Fruit fly (Drosophila melanogaster): Measurements from ENCODE around the gene Dd.

The Dd gene

DNA sequence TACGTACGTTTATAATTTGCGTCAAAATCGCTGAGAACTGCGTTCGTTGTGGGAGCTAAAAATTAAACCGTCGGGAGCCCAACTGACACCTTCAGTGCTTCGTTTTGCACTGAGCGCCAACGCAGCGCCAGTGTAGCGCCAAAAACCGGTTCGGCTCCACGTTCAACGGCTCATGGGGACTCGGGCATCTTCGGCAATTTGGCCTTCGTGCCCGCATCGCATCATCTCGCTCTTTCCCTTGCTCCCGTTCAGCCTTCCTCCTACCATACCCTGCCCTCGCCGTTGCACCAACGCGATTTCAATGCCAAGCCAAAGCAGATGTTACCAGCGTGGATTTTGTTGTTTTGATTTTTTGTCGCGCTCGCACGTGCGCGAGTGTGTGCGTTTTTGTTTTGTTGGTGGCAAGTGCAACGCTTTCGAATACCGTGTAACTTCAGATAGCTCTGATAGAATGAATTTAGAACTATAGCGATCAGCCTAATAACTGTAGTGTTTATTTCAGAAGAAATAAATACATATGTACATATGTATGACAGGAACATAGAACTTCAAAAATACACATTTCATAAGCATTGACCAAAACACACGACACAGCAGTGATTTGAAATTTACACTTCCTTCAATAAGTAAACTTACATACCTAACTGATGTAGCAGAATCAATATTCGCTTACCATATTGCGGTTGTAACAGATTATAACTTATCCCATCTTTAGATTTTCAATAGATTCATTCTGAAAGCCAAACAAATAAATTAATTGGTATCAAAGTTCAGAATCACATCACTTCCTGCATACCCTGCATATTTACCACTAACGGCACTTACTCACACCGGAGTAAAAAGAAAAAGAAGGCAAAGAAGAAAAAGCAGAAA is 42.5 kb downstream of the Dd start, which contains the start of gene Mnr (continued):
- no peak for TF ChIP-seq Chrac-16 (GFP tag; optimal IDR thresholded peaks at IDR 0.05)
- TF ChIP-seq CG9437 (GFP tag; optimal IDR thresholded peaks at IDR 0.05): peak; percentile 22
- TF ChIP-seq CG17361 (GFP tag; IDR thresholded peaks at IDR 0.05): peak; percentile 59; the same call in 2 of the 3 replicates
- TF ChIP-seq grau (tag; optimal IDR thresholded peaks at IDR 0.05): peak; percentile 3
- TF ChIP-seq ara (GFP tag; IDR thresholded peaks at IDR 0.05): 0 out of 2 replicates have a peak, but pooled peaks have one; percentile 40
- peak in 1 of 2 experiments; percentile 38 for TF ChIP-seq Pdp1 (GFP tag; optimal IDR thresholded peaks at IDR 0.05)
- TF ChIP-seq CG2116 (GFP tag; optimal IDR thresholded peaks at IDR 0.05): no peak
- 0 out of 2 replicates have a peak, but pooled peaks have one; percentile 20 for TF ChIP-seq Rfx (GFP tag; IDR thresholded peaks at IDR 0.05)
- TF ChIP-seq eve (GFP tag; optimal IDR thresholded peaks at IDR 0.05): peak in 1 of 2 experiments; percentile 65
- peak in 1 of 2 experiments; percentile 32 for TF ChIP-seq Trl (optimal IDR thresholded peaks at IDR 0.05)
- no peak for TF ChIP-seq Trl (GFP tag; optimal IDR thresholded peaks at IDR 0.05)
- peak; percentile 6 for TF ChIP-seq MESR4 (GFP tag; optimal IDR thresholded peaks at IDR 0.05)
- peak; percentile 20 for TF ChIP-seq Fer1 (GFP tag; optimal IDR thresholded peaks at IDR 0.05)
- TF ChIP-seq rib (GFP tag; IDR thresholded peaks at IDR 0.05): peak; percentile 73
- TF ChIP-seq otp (GFP tag; IDR thresholded peaks at IDR 0.05): peak; percentile 33; the same call in 1 of the 3 replicates
- no peak for TF ChIP-seq CkIIα-i1 (GFP tag; IDR thresholded peaks at IDR 0.05)
- TF ChIP-seq MBD-R2 (GFP tag; IDR thresholded peaks at IDR 0.05): no peak
- TF ChIP-seq CG31365 (tag; optimal IDR thresholded peaks at IDR 0.05): no peak
- peak; percentile 14 for TF ChIP-seq CG18262 (tag; optimal IDR thresholded peaks at IDR 0.05)
- 0 out of 2 replicates have a peak, but pooled peaks have one; percentile 25 for TF ChIP-seq sob (GFP tag; IDR thresholded peaks at IDR 0.05)
- peak; percentile 62 for TF ChIP-seq da (GFP tag; optimal IDR thresholded peaks at IDR 0.05)
- TF ChIP-seq ERR (GFP tag; optimal IDR thresholded peaks at IDR 0.05): no peak
- peak; percentile 39; the same call in 1 of the 2 replicates for TF ChIP-seq Drgx (GFP tag; IDR thresholded peaks at IDR 0.05)
- TF ChIP-seq sr (GFP tag; IDR thresholded peaks at IDR 0.05): 0 out of 3 replicates have a peak, but pooled peaks have one; percentile 36
- TF ChIP-seq Max (GFP tag; optimal IDR thresholded peaks at IDR 0.05): peak; percentile 11
- no peak for TF ChIP-seq Six4 (GFP tag; optimal IDR thresholded peaks at IDR 0.05)
- peak; percentile 7 for TF ChIP-seq CG11504 (tag; optimal IDR thresholded peaks at IDR 0.05)
- TF ChIP-seq CG30403 (GFP tag; optimal IDR thresholded peaks at IDR 0.05): peak; percentile 30
- no peak for TF ChIP-seq CG14014 (GFP tag; IDR thresholded peaks at IDR 0.05)
- TF ChIP-seq Vsx1 (GFP tag; optimal IDR thresholded peaks at IDR 0.05): no peak
- peak in 1 of 3 experiments; percentile 30 for TF ChIP-seq Stat92E (GFP tag; optimal IDR thresholded peaks at IDR 0.05)
- TF ChIP-seq phol (tag; optimal IDR thresholded peaks at IDR 0.05): peak; percentile 10
- TF ChIP-seq Bgb (GFP tag; IDR thresholded peaks at IDR 0.05; ENCODE audit: partially characterized antibody): peak; percentile 43; the same call in 1 of the 2 replicates
- TF ChIP-seq MTF-1 (GFP tag; optimal IDR thresholded peaks at IDR 0.05; ENCODE audit: borderline replicate concordance): peak; percentile 61
- TF ChIP-seq trem (tag; optimal IDR thresholded peaks at IDR 0.05): no peak
- TF ChIP-seq cwo (GFP tag; optimal IDR thresholded peaks at IDR 0.05): peak; percentile 77
- TF ChIP-seq pb (GFP tag; optimal IDR thresholded peaks at IDR 0.05): no peak
- no peak for TF ChIP-seq gsb-n (tag; optimal IDR thresholded peaks at IDR 0.05)
- TF ChIP-seq az2 (GFP tag; optimal IDR thresholded peaks at IDR 0.05): peak; percentile 2
- TF ChIP-seq gcm2 (GFP tag; optimal IDR thresholded peaks at IDR 0.05): peak; percentile 28
- no peak for TF ChIP-seq btn (GFP tag; optimal IDR thresholded peaks at IDR 0.05)
- peak; percentile 99 for TF ChIP-seq ftz-f1 (GFP tag; optimal IDR thresholded peaks at IDR 0.05)
- no peak for TF ChIP-seq maf-S (GFP tag; optimal IDR thresholded peaks at IDR 0.05)
- no peak; the same call in 1 of the 2 replicates for TF ChIP-seq ssp (GFP tag; IDR thresholded peaks at IDR 0.05)
- no peak for TF ChIP-seq corto (GFP tag; optimal IDR thresholded peaks at IDR 0.05)
- TF ChIP-seq GATAe (GFP tag; conservative IDR thresholded peaks at IDR 0.05): no peak
- peak; percentile 49 for TF ChIP-seq pros (GFP tag; optimal IDR thresholded peaks at IDR 0.05)
- TF ChIP-seq CG11695 (GFP tag; IDR thresholded peaks at IDR 0.05): no peak
- peak; percentile 93 for TF ChIP-seq twi (tag; optimal IDR thresholded peaks at IDR 0.05)

Measured in whole organism, embryonic.